Worm (Caenorhabditis elegans) whole organism, early embryonic: ENCODE results near the gene dop-5.

Experiments
- B0310.2 ChIP-seq: sonication (generic microtip); optimal IDR thresholded peaks from 2 replicates; lab custom pipeline; 2016; ENCODE audit warnings: mild to moderate bottlenecking, missing genetic modification characterization, missing compliant biosample characterization
- aly-1 ChIP-seq: sonication (generic microtip); optimal IDR thresholded peaks from 2 replicates; lab custom pipeline; 2016; ENCODE audit warnings: missing genetic modification characterization, missing compliant biosample characterization
- ama-1 ChIP-seq: fragments of 150-350 bp; optimal IDR thresholded peaks from 2 replicates; lab custom pipeline; 2014
- ceh-13 ChIP-seq: fragments of 200-800 bp; sonication (Bioruptor generic); optimal IDR thresholded peaks from 2 replicates; lab custom pipeline; 2018; ENCODE audit warnings: mild to moderate bottlenecking, missing genetic modification characterization, missing compliant biosample characterization
- ceh-36 ChIP-seq: sonication (generic microtip); optimal IDR thresholded peaks from 2 replicates; lab custom pipeline; 2016; ENCODE audit warnings: missing genetic modification characterization, inconsistent platforms, missing compliant biosample characterization
- ets-7 ChIP-seq: sonication (generic microtip); optimal IDR thresholded peaks from 2 replicates; lab custom pipeline; 2016; ENCODE audit warnings: missing genotype, missing genetic modification characterization, missing compliant biosample characterization
- flt-1 ChIP-seq: fragments of 200-800 bp; sonication (Bioruptor generic); IDR thresholded peaks from 2 replicates; pipeline ENCODE4 v1.3.6; 2022; ENCODE audit warnings: missing genetic modification characterization, missing compliant biosample characterization
- hmbx-1 ChIP-seq: sonication (generic microtip); optimal IDR thresholded peaks from 2 replicates; lab custom pipeline; 2016; ENCODE audit warnings: mild to moderate bottlenecking, missing genetic modification characterization, missing compliant biosample characterization
- hmg-4 ChIP-seq: fragments of 200-800 bp; sonication (Bioruptor generic); optimal IDR thresholded peaks from 2 replicates; lab custom pipeline; 2018; ENCODE audit warnings: mild to moderate bottlenecking, missing genetic modification characterization, missing compliant biosample characterization
- hnd-1 ChIP-seq: sonication (generic microtip); optimal IDR thresholded peaks from 2 replicates; lab custom pipeline; 2016; ENCODE audit warnings: missing genetic modification characterization, missing compliant biosample characterization
- pes-1 ChIP-seq: fragments of 200-800 bp; sonication (Bioruptor generic); IDR thresholded peaks from 2 replicates; pipeline ENCODE4 v1.3.6; 2022; ENCODE audit warnings: missing genetic modification reagents, missing genetic modification characterization, missing compliant biosample characterization
- scrt-1 ChIP-seq: fragments of 200-800 bp; sonication (Bioruptor generic); IDR thresholded peaks from 2 replicates; pipeline ENCODE4 v1.3.6; 2022; ENCODE audit warnings: missing genetic modification characterization, missing compliant biosample characterization
- tbx-11 ChIP-seq: fragments of 200-800 bp; sonication (Bioruptor generic); IDR thresholded peaks from 2 replicates; pipeline ENCODE4 v1.3.6; 2022; ENCODE audit warnings: missing genetic modification characterization, missing compliant biosample characterization
- tbx-37 ChIP-seq: fragments of 200-800 bp; sonication (Bioruptor generic); conservative IDR thresholded peaks from 2 replicates; pipeline ENCODE4 v1.3.6; 2022; ENCODE audit warnings: missing genetic modification reagents, missing genetic modification characterization, missing compliant biosample characterization

DNA sequence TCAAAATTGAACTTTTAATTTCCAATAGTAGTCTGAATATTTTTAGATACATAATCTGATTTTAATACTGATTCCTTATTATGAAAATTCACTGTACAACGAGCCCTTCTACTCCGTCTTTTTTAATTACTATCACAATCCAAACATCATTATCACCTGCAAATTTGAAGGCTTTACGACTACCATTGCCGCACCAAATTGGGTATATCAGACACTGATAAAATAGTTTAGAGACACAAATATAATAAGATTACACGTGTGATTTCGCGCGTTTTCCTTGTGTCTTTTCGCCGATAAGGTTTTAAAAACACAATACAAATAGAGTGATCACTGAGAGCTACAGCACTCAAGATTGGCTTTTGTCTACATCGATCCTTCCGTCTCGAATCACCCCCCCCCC, 37.0 kb upstream of the dop-5 start:
- TF ChIP-seq ama-1 (lab: Kevin White, UChicago) = no peak
- no peak for TF ChIP-seq scrt-1 (GFP tag; lab: Robert Waterston, UW)
- no peak for TF ChIP-seq tbx-11 (GFP tag; lab: Robert Waterston, UW)
- TF ChIP-seq hnd-1 = no peak
- TF ChIP-seq tbx-37 (GFP tag; lab: Robert Waterston, UW) = no peak
- no peak for TF ChIP-seq ceh-36 (tag; lab: Kevin White, UChicago)
- TF ChIP-seq ceh-13 (GFP tag; lab: Kevin White, UChicago) = no peak
- TF ChIP-seq pes-1 (GFP tag; lab: Robert Waterston, UW) = no peak
- TF ChIP-seq flt-1 (GFP tag; lab: Robert Waterston, UW) = no peak
- no peak for TF ChIP-seq ets-7 (tag; lab: Kevin White, UChicago)
- no peak for TF ChIP-seq hmg-4
- no peak for TF ChIP-seq aly-1 (tag; lab: Kevin White, UChicago)
- no peak for TF ChIP-seq hmbx-1 (tag; lab: Kevin White, UChicago)
- no peak for TF ChIP-seq B0310.2 (tag; lab: Kevin White, UChicago)
